Worm (Caenorhabditis elegans) whole organism, L4 larva: Measurements from ENCODE around the gene srz-56.

Experiments
- F10B5.3 ChIP-seq: sonication (generic microtip); optimal IDR thresholded peaks from 2 replicates; lab custom pipeline; 2016; ENCODE audit warnings: mild to moderate bottlenecking, missing genetic modification characterization, missing compliant biosample characterization
- F49E8.2 ChIP-seq: sonication (generic microtip); optimal IDR thresholded peaks from 2 replicates; lab custom pipeline; 2016; ENCODE audit warnings: missing compliant biosample characterization, mild to moderate bottlenecking, missing genetic modification characterization, borderline replicate concordance
- Y5F2A.4 ChIP-seq: fragments of 200-800 bp; sonication (Bioruptor generic); optimal IDR thresholded peaks from 2 replicates; lab custom pipeline; 2018; ENCODE audit warnings: mild to moderate bottlenecking, missing genetic modification characterization, missing compliant biosample characterization
- ZK546.5 ChIP-seq, 2 experiments: sonication (generic microtip); optimal IDR thresholded peaks; 2 replicates each; lab custom pipeline; 2017; ENCODE audit warnings: missing biosample characterization in 2 of 2, missing genetic modification characterization in 2 of 2
- aha-1 ChIP-seq: fragments of 150-350 bp; peaks from one replicate; lab custom pipeline; 2014; ENCODE audit warnings: missing biosample characterization, missing genetic modification characterization
- ama-1 ChIP-seq: fragments of 150-350 bp; optimal IDR thresholded peaks from 2 replicates; lab custom pipeline; 2014; ENCODE audit warnings: inconsistent platforms, mixed read lengths
- ceh-28 ChIP-seq: fragments of 150-350 bp; optimal IDR thresholded peaks from 2 replicates; lab custom pipeline; 2014; ENCODE audit warnings: missing biosample characterization, missing genetic modification reagents, missing genetic modification characterization
- ceh-44 ChIP-seq: fragments of 200-800 bp; sonication (Bioruptor generic); IDR thresholded peaks from 2 replicates; pipeline ENCODE4 v1.3.6; 2022; ENCODE audit warnings: missing genetic modification reagents, missing genetic modification characterization, missing compliant biosample characterization
- ceh-82 ChIP-seq: sonication (generic microtip); optimal IDR thresholded peaks from 2 replicates; lab custom pipeline; 2017; ENCODE audit warnings: missing biosample characterization, missing genetic modification characterization
- ces-1 ChIP-seq: fragments of 150-350 bp; sonication (generic microtip); optimal IDR thresholded peaks from 4 replicates; lab custom pipeline; 2014; ENCODE audit warnings: missing biosample characterization, missing genetic modification reagents, missing genetic modification characterization
- cey-2 ChIP-seq: sonication (generic microtip); optimal IDR thresholded peaks from 3 replicates; lab custom pipeline; 2017; ENCODE audit warnings: missing genetic modification characterization, mild to moderate bottlenecking, missing compliant biosample characterization, antibody characterized with exemption, borderline replicate concordance; ENCODE audit not compliant: insufficient read depth
- dmd-6 ChIP-seq: fragments of 200-800 bp; sonication (Bioruptor generic); IDR thresholded peaks from 2 replicates; pipeline ENCODE4 v1.3.6; 2022; ENCODE audit warnings: missing genetic modification reagents, missing genetic modification characterization, missing compliant biosample characterization
- dpl-1 ChIP-seq: fragments of 150-350 bp; optimal IDR thresholded peaks from 2 replicates; lab custom pipeline; 2014; ENCODE audit warnings: missing biosample characterization, missing genetic modification reagents, missing genetic modification characterization
- dve-1 ChIP-seq: sonication (generic microtip); optimal IDR thresholded peaks from 2 replicates; lab custom pipeline; 2017; ENCODE audit warnings: antibody characterized with exemption, mild to moderate bottlenecking, missing genetic modification characterization, missing compliant biosample characterization; ENCODE audit not compliant: insufficient read depth
- egl-43 ChIP-seq: fragments of 200-800 bp; sonication (Bioruptor generic); IDR thresholded peaks from 2 replicates; pipeline ENCODE4 v1.3.6; 2022; ENCODE audit warnings: missing genetic modification reagents, missing genetic modification characterization, missing compliant biosample characterization
- fkh-10 ChIP-seq: fragments of 150-350 bp; optimal IDR thresholded peaks from 2 replicates; lab custom pipeline; 2014; ENCODE audit warnings: missing biosample characterization, missing genetic modification reagents, missing genetic modification characterization
- gei-8 ChIP-seq: fragments of 200-800 bp; sonication (Bioruptor generic); optimal IDR thresholded peaks from 2 replicates; lab custom pipeline; 2018; ENCODE audit warnings: mild to moderate bottlenecking, missing genetic modification characterization, missing compliant biosample characterization
- hlh-11 ChIP-seq: fragments of 200-800 bp; sonication (Bioruptor generic); optimal IDR thresholded peaks from 2 replicates; lab custom pipeline; 2018; ENCODE audit warnings: mild to moderate bottlenecking, missing genetic modification characterization, missing compliant biosample characterization
- hmg-1.1 ChIP-seq: fragments of 200-800 bp; sonication (Bioruptor generic); IDR thresholded peaks from 2 replicates; pipeline ENCODE4 v1.3.6; 2022; ENCODE audit warnings: missing genetic modification reagents, missing genetic modification characterization, missing compliant biosample characterization
- jun-1 ChIP-seq: fragments of 150-350 bp; optimal IDR thresholded peaks from 2 replicates; lab custom pipeline; 2014; ENCODE audit warnings: missing biosample characterization, missing genetic modification reagents, missing genetic modification characterization
- lim-7 ChIP-seq: fragments of 200-800 bp; sonication (Bioruptor generic); IDR thresholded peaks from 2 replicates; pipeline ENCODE4 v1.3.6; 2022; ENCODE audit warnings: missing genetic modification characterization, missing compliant biosample characterization
- lin-29 ChIP-seq: fragments of 200-800 bp; sonication (Bioruptor generic); IDR thresholded peaks from 2 replicates; pipeline ENCODE4 v1.3.6; 2022; ENCODE audit warnings: missing genetic modification reagents, missing genetic modification characterization, missing compliant biosample characterization
- lin-38 ChIP-seq: fragments of 200-800 bp; sonication (Bioruptor generic); IDR thresholded peaks from 2 replicates; pipeline ENCODE4 v1.3.6; 2022; ENCODE audit warnings: missing genetic modification reagents, missing genetic modification characterization, missing compliant biosample characterization
- madf-5 ChIP-seq, 2 experiments: fragments of 200-800 bp; sonication (Bioruptor generic); IDR thresholded peaks; 2 replicates each; pipeline ENCODE4 v1.3.6; 2022; ENCODE audit warnings: missing compliant biosample characterization in 2 of 2, missing genetic modification characterization in 2 of 2
- mdl-1 ChIP-seq, 2 experiments: fragments of 150-350 bp in 1 of 2; sonication (generic microtip) in 1 of 2; optimal IDR thresholded peaks; 2 replicates each; lab custom pipeline; 2014 to 2017; ENCODE audit warnings: missing biosample characterization in 2 of 2, missing genetic modification characterization in 2 of 2
- mxl-2 ChIP-seq: fragments of 200-800 bp; sonication (Bioruptor generic); conservative IDR thresholded peaks from 2 replicates; pipeline ENCODE4 v1.3.6; 2022; ENCODE audit warnings: missing genetic modification reagents, missing genetic modification characterization, missing compliant biosample characterization
- nhr-102 ChIP-seq: sonication (generic microtip); optimal IDR thresholded peaks from 2 replicates; lab custom pipeline; 2016; ENCODE audit warnings: mild to moderate bottlenecking, missing genetic modification characterization, moderate library complexity, missing compliant biosample characterization
- php-3 ChIP-seq: fragments of 200-800 bp; sonication (Bioruptor generic); IDR thresholded peaks from 2 replicates; pipeline ENCODE4 v1.3.6; 2022; ENCODE audit warnings: missing genetic modification reagents, missing genetic modification characterization, missing compliant biosample characterization
- sdz-12 ChIP-seq: fragments of 200-800 bp; sonication (Bioruptor generic); optimal IDR thresholded peaks from 2 replicates; lab custom pipeline; 2018; ENCODE audit warnings: mild to moderate bottlenecking, missing genetic modification characterization, missing compliant biosample characterization
- set-16 ChIP-seq: fragments of 200-800 bp; sonication (Bioruptor generic); IDR thresholded peaks from 2 replicates; pipeline ENCODE4 v1.3.6; 2022; ENCODE audit warnings: missing genetic modification reagents, missing genetic modification characterization, missing compliant biosample characterization
- snpc-1.2 ChIP-seq: fragments of 200-800 bp; sonication (Bioruptor generic); IDR thresholded peaks from 2 replicates; pipeline ENCODE4 v1.3.6; 2022; ENCODE audit warnings: missing genetic modification reagents, missing genetic modification characterization, missing compliant biosample characterization
- snpc-4 ChIP-seq: fragments of 150-350 bp; optimal IDR thresholded peaks from 2 replicates; lab custom pipeline; 2014; ENCODE audit warnings: missing biosample characterization, missing genetic modification characterization
- tag-97 ChIP-seq: fragments of 200-800 bp; sonication (Bioruptor generic); IDR thresholded peaks from 2 replicates; pipeline ENCODE4 v1.3.6; 2022; ENCODE audit warnings: missing genetic modification characterization, missing compliant biosample characterization
- zfp-2 ChIP-seq: sonication (generic microtip); optimal IDR thresholded peaks from 2 replicates; lab custom pipeline; 2016; ENCODE audit warnings: mild to moderate bottlenecking, missing genetic modification characterization, missing compliant biosample characterization
- zfp-3 ChIP-seq: fragments of 200-800 bp; sonication (Bioruptor generic); conservative IDR thresholded peaks from 2 replicates; pipeline ENCODE4 v1.3.6; 2022; ENCODE audit warnings: missing genetic modification reagents, missing genetic modification characterization, missing compliant biosample characterization
- ztf-7 ChIP-seq: fragments of 150-350 bp; optimal IDR thresholded peaks from 2 replicates; lab custom pipeline; 2014; ENCODE audit warnings: missing biosample characterization, missing genetic modification characterization

srz-56 gene

DNA sequence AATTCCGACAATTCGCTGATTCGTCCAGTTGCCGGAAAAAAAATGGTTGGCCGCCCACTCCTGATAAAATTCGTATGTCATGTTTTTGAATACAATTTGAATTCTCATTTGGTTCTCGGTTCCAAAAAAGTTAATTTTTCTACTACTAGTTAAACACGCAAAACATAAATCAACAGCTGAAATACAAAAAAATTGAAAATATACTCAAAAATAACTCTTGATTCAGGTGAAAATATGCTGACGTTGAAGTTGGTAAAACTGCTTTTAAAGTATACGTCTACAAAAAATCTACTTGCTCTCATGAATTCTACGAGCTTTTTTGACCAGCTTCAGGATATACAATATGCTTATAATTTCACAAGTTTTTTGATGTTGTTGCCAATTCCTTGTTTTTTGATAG is at the start of gene srz-56:
Gene srz-56, plus strand, starts transcription at position 301 of the 400 bp plus-strand sequence.
- TF ChIP-seq jun-1 (tag; lab: Kevin White, UChicago) (no peak), ces-1 (no peak), dve-1 (tag; lab: Kevin White, UChicago) (no peak), snpc-1.2 (GFP tag; lab: Robert Waterston, UW) (no peak), mxl-2 (no peak), Y5F2A.4 (GFP tag; lab: Kevin White, UChicago) (no peak), sdz-12 (GFP tag; lab: Kevin White, UChicago) (no peak), snpc-4 (tag; lab: Kevin White, UChicago) (no peak), php-3 (GFP tag; lab: Robert Waterston, UW) (no peak), tag-97 (GFP tag; lab: Robert Waterston, UW) (no peak), ztf-7 (tag; lab: Kevin White, UChicago) (no peak), cey-2 (tag; lab: Kevin White, UChicago) (no peak), egl-43 (no peak), fkh-10 (GFP tag; lab: Kevin White, UChicago) (no peak), lin-29 (GFP tag; lab: Robert Waterston, UW) (no peak), aha-1 (tag; lab: Kevin White, UChicago) (no peak), zfp-3 (GFP tag; lab: Robert Waterston, UW) (no peak), hlh-11 (tag; lab: Kevin White, UChicago) (no peak)

DNA sequence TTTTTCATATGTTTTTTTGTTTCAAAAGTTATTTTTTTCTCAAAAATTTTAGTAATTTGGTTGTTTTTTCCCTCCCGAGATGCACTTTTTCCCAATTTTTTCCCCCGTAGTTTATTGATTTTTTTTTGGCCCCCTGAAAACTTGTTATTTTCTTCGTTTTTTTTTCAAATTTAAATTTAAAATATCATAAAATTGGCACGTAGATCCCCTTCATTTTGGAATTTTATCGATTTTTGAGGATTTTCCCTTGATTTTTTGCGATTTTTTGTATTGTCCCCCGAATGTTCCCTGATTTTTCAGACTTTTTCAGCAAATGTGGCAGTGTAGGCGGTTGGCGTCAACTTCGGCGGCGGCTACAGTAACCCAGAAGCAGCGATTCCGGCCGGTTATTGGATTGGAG is 42.9 kb upstream of the srz-56 start, which contains the start of gene C39B5.6:
Gene C39B5.6, plus strand, starts transcription at position 301 of the 400 bp plus-strand sequence.
- no peak for TF ChIP-seq F10B5.3 (tag; lab: Kevin White, UChicago)
- TF ChIP-seq dpl-1 (GFP tag; lab: Kevin White, UChicago) = no peak
- no peak for TF ChIP-seq mdl-1 (tag; optimal IDR thresholded peaks at IDR 0.05; lab: Kevin White, UChicago)
- TF ChIP-seq nhr-102 (tag; lab: Kevin White, UChicago) = no peak
- TF ChIP-seq aha-1 (tag; lab: Kevin White, UChicago) = peak; percentile 57
- TF ChIP-seq zfp-2 (tag; lab: Kevin White, UChicago) = no peak
- peak; percentile 16 for TF ChIP-seq ceh-28 (tag; lab: Kevin White, UChicago)

DNA sequence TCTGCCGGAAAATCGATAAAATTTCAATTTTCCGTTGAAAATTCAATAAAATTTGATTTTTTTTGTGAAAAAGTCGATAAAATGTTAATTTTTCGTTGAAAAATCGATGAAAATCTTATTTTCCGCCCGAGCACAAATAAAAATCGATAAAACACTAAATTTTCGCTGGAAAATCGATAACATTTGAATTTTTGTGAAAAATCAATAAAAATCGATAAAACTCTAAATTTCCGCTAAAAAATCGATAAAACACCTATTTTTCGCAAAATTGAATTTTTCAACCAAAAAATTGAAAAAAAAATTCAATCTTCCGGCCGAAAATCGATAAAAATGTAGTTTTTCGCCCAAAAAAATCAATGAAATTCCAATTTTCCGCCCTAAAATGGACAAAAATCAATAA is 35.4 kb upstream of the srz-56 start:
- TF ChIP-seq ces-1 = no peak
- TF ChIP-seq ceh-28 (tag; lab: Kevin White, UChicago) = peak; percentile 93
- no peak for TF ChIP-seq tag-97 (GFP tag; lab: Robert Waterston, UW)
- no peak for TF ChIP-seq hmg-1.1 (GFP tag; lab: Robert Waterston, UW)
- peak; percentile 37 for TF ChIP-seq aha-1 (tag; lab: Kevin White, UChicago)
- TF ChIP-seq ceh-82 = no peak
- no peak for TF ChIP-seq ceh-44 (GFP tag; lab: Robert Waterston, UW)
- TF ChIP-seq nhr-102 (tag; lab: Kevin White, UChicago) = no peak
- TF ChIP-seq snpc-4 (tag; lab: Kevin White, UChicago) = no peak

DNA sequence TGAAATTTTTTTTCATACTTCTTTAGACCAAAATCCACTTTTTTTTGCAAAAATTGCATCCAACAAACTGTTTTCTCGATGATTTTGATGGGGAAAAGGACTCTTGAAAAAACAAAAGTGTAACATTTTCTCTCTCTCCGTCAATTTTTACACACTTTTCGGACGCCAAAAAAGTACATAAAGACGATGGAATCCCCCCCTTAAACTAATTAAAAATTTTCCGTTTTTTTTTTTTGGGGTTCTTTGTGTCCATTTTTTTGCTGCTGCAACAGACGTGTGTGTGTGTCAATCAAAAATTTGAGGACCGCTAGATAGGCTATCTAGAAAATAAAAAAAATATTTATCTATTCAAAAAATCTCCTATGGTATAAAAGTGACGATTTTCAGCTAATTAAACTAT is 32.7 kb upstream of the srz-56 start, which contains the start of gene C39B5.5:
Gene C39B5.5, plus strand, starts transcription at position 301 of the 400 bp plus-strand sequence.
- TF ChIP-seq lim-7 = no peak
- TF ChIP-seq aha-1 (tag; lab: Kevin White, UChicago) = no peak
- TF ChIP-seq snpc-4 (tag; lab: Kevin White, UChicago) = no peak
- TF ChIP-seq dve-1 (tag; lab: Kevin White, UChicago) = no peak
- TF ChIP-seq snpc-1.2 (GFP tag; lab: Robert Waterston, UW) = no peak

DNA sequence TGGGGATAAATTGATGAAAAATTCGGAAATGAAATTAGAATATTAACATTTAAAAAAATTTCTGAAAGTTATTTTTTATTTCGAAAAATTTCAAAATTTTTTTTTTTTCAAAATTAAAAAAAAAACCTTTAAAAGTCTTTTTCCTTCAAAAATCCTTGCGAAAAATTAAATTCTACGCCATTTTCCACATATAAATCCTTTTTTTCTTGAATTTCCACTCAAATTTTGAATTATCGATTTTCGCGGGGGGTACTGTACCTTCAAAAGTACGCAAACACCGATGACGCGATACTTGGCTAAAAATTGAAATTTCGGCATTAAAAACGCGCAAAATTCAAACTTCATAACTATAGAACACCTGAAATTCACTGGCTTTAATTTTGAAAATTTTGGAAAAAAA is 30.0 kb upstream of the srz-56 start:
- TF ChIP-seq aha-1 (tag; lab: Kevin White, UChicago) (peak; percentile 95), lim-7 (no peak)
- TF ChIP-seq, all 104 proteins: peak for 1

DNA sequence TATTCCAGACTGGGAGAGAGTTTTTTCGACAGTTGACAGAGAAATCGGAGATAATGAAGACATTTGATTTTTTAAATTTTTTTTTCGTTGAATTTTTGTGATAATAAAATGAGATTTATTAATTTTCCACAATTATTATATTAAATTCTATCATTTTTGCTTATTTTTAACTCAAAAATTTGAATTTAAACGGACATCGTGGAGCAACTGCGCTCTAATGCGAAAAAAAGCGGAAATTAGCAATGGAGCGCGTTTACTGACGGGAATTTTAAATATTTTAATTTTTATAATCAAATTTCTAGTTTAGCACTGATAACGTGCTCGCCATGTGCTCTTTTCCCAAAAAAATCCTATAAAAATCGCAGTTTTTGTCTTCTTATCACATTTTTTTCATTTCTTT is 29.5 kb upstream of the srz-56 start, which contains the start of gene C39B5.14:
Gene C39B5.14, plus strand, starts transcription at position 301 of the 400 bp plus-strand sequence.
- TF ChIP-seq madf-5 (GFP tag; IDR thresholded peaks at IDR 0.05; lab: Robert Waterston, UW) (no peak), lin-38 (peak; percentile 46), ama-1 (lab: Kevin White, UChicago) (no peak), hlh-11 (tag; lab: Kevin White, UChicago) (no peak), dmd-6 (GFP tag; lab: Robert Waterston, UW) (peak; percentile 45), gei-8 (GFP tag; lab: Kevin White, UChicago) (no peak), F49E8.2 (tag; lab: Kevin White, UChicago) (no peak), ZK546.5 (tag; optimal IDR thresholded peaks at IDR 0.05; lab: Kevin White, UChicago) (no peak), set-16 (GFP tag; lab: Robert Waterston, UW) (no peak)
